Worm (Caenorhabditis elegans) whole organism, midembryonic: Measurements from ENCODE around the gene atgp-2.

Experiments
- flt-1 ChIP-seq: fragments of 200-800 bp; sonication (Bioruptor generic); IDR thresholded peaks from 2 replicates; pipeline ENCODE4 v1.3.6; 2022; ENCODE audit warnings: missing genetic modification characterization, missing compliant biosample characterization
- klf-2 ChIP-seq: fragments of 200-800 bp; sonication (Bioruptor generic); conservative IDR thresholded peaks from 2 replicates; pipeline ENCODE4 v1.3.6; 2022; ENCODE audit warnings: missing genetic modification reagents, missing genetic modification characterization, missing compliant biosample characterization
- ref-1 ChIP-seq: fragments of 200-800 bp; sonication (Bioruptor generic); conservative IDR thresholded peaks from 2 replicates; pipeline ENCODE4 v1.3.6; 2022; ENCODE audit warnings: missing genetic modification reagents, missing genetic modification characterization, missing compliant biosample characterization
- ztf-23 ChIP-seq: fragments of 200-800 bp; sonication (Bioruptor generic); IDR thresholded peaks from 2 replicates; pipeline ENCODE4 v1.3.6; 2022; ENCODE audit warnings: missing genetic modification reagents, missing genetic modification characterization, missing compliant biosample characterization
- ztf-29 ChIP-seq: fragments of 200-800 bp; sonication (Bioruptor generic); IDR thresholded peaks from 2 replicates; pipeline ENCODE4 v1.3.6; 2022; ENCODE audit warnings: missing genetic modification reagents, missing genetic modification characterization, missing compliant biosample characterization

- TF ChIP-seq ztf-29 (GFP tag; lab: Robert Waterston, UW) (no peak), ztf-23 (no peak), ref-1 (no peak), klf-2 (GFP tag; lab: Robert Waterston, UW) (no peak), flt-1 (GFP tag; lab: Robert Waterston, UW) (no peak)
Measured at ce11 chrII:14627330-14627729, 16.6 kb downstream of the atgp-2 start, which contains the start of gene tag-297.
